Worm (Caenorhabditis elegans) whole organism, L4 larva: ENCODE results near the gene nyn-3.
A peak's percentile ranks its signal among the peaks of the same experiment; 100 is the strongest.

Experiments used
- D1046.2 ChIP-seq: fragments of 200-800 bp; sonication (Bioruptor generic); IDR thresholded peaks from 2 replicates; pipeline ENCODE4 v1.3.6; 2022; ENCODE audit warnings: missing genetic modification characterization, missing compliant biosample characterization
- F10B5.3 ChIP-seq: sonication (generic microtip); optimal IDR thresholded peaks from 2 replicates; lab custom pipeline; 2016; ENCODE audit warnings: mild to moderate bottlenecking, missing genetic modification characterization, missing compliant biosample characterization
- F26F4.8 ChIP-seq: fragments of 200-800 bp; sonication (Bioruptor generic); conservative IDR thresholded peaks from 2 replicates; pipeline ENCODE4 v1.3.6; 2022; ENCODE audit warnings: missing genetic modification characterization, missing compliant biosample characterization
- F37D6.2 ChIP-seq: sonication (generic microtip); optimal IDR thresholded peaks from 2 replicates; lab custom pipeline; 2016; ENCODE audit warnings: mild to moderate bottlenecking, missing genetic modification characterization, missing compliant biosample characterization
- R02D3.7 ChIP-seq: fragments of 150-350 bp; sonication (generic microtip); optimal IDR thresholded peaks from 3 replicates; lab custom pipeline; 2014; ENCODE audit warnings: missing biosample characterization, missing genetic modification characterization
- T20F7.1 ChIP-seq: fragments of 200-800 bp; sonication (Bioruptor generic); optimal IDR thresholded peaks from 2 replicates; lab custom pipeline; 2018; ENCODE audit warnings: mild to moderate bottlenecking, missing genetic modification characterization, missing compliant biosample characterization
- T26A8.4 ChIP-seq: fragments of 200-800 bp; sonication (Bioruptor generic); IDR thresholded peaks from 2 replicates; pipeline ENCODE4 v1.3.6; 2022; ENCODE audit warnings: missing genetic modification characterization, missing compliant biosample characterization
- Y105C5A.15 ChIP-seq: fragments of 200-800 bp; sonication (Bioruptor generic); IDR thresholded peaks from 2 replicates; pipeline ENCODE4 v1.3.6; 2022; ENCODE audit warnings: missing genetic modification characterization, missing compliant biosample characterization
- Y48G9A.11 ChIP-seq: fragments of 200-800 bp; sonication (Bioruptor generic); IDR thresholded peaks from 2 replicates; pipeline ENCODE4 v1.3.6; 2022; ENCODE audit warnings: missing genetic modification reagents, missing genetic modification characterization, missing compliant biosample characterization
- aha-1 ChIP-seq: fragments of 150-350 bp; peaks from one replicate; lab custom pipeline; 2014; ENCODE audit warnings: missing biosample characterization, missing genetic modification characterization
- ama-1 ChIP-seq: fragments of 150-350 bp; optimal IDR thresholded peaks from 2 replicates; lab custom pipeline; 2014; ENCODE audit warnings: inconsistent platforms, mixed read lengths
- arid-1 ChIP-seq: fragments of 200-800 bp; sonication (Bioruptor generic); conservative IDR thresholded peaks from 2 replicates; pipeline ENCODE4 v1.3.6; 2022; ENCODE audit warnings: missing genetic modification reagents, missing genetic modification characterization, missing compliant biosample characterization
- ceh-20 ChIP-seq: fragments of 200-800 bp; sonication (Bioruptor generic); IDR thresholded peaks from 2 replicates; pipeline ENCODE4 v1.3.6; 2022; ENCODE audit warnings: missing genetic modification reagents, missing genetic modification characterization, missing compliant biosample characterization
- ceh-28 ChIP-seq: fragments of 150-350 bp; optimal IDR thresholded peaks from 2 replicates; lab custom pipeline; 2014; ENCODE audit warnings: missing biosample characterization, missing genetic modification reagents, missing genetic modification characterization
- daf-12 ChIP-seq: fragments of 150-350 bp; optimal IDR thresholded peaks from 2 replicates; lab custom pipeline; 2014; ENCODE audit warnings: missing biosample characterization, missing genetic modification reagents, missing genetic modification characterization
- daf-16 ChIP-seq, 3 experiments: sonication (generic microtip); optimal IDR thresholded peaks; 2 replicates each; lab custom pipeline; 2016 to 2017; ENCODE audit warnings: missing genetic modification characterization in 3 of 3, missing genetic modification reagents in 3 of 3, mild to moderate bottlenecking in 2 of 3, missing compliant biosample characterization in 2 of 3, missing biosample characterization in 1 of 3, moderate library complexity in 1 of 3
- dpl-1 ChIP-seq: fragments of 150-350 bp; optimal IDR thresholded peaks from 2 replicates; lab custom pipeline; 2014; ENCODE audit warnings: missing biosample characterization, missing genetic modification reagents, missing genetic modification characterization
- dve-1 ChIP-seq: sonication (generic microtip); optimal IDR thresholded peaks from 2 replicates; lab custom pipeline; 2017; ENCODE audit warnings: antibody characterized with exemption, mild to moderate bottlenecking, missing genetic modification characterization, missing compliant biosample characterization; ENCODE audit not compliant: insufficient read depth
- egl-27 ChIP-seq: sonication (generic microtip); optimal IDR thresholded peaks from 3 replicates; lab custom pipeline; 2017; ENCODE audit warnings: missing biosample characterization, missing genetic modification reagents, missing genetic modification characterization
- fos-1 ChIP-seq: fragments of 150-350 bp; optimal IDR thresholded peaks from 2 replicates; lab custom pipeline; 2014; ENCODE audit warnings: missing biosample characterization, missing genetic modification characterization
- gei-8 ChIP-seq: fragments of 200-800 bp; sonication (Bioruptor generic); optimal IDR thresholded peaks from 2 replicates; lab custom pipeline; 2018; ENCODE audit warnings: mild to moderate bottlenecking, missing genetic modification characterization, missing compliant biosample characterization
- hif-1 ChIP-seq, 2 experiments: sonication (generic microtip); optimal IDR thresholded peaks; 2 replicates each; lab custom pipeline; 2016 to 2017; ENCODE audit warnings: missing compliant biosample characterization in 2 of 2, missing genetic modification characterization in 2 of 2, missing genetic modification reagents in 2 of 2, missing genotype in 2 of 2, mild to moderate bottlenecking in 1 of 2
- hlh-11 ChIP-seq: fragments of 200-800 bp; sonication (Bioruptor generic); optimal IDR thresholded peaks from 2 replicates; lab custom pipeline; 2018; ENCODE audit warnings: mild to moderate bottlenecking, missing genetic modification characterization, missing compliant biosample characterization
- hlh-30 ChIP-seq: sonication (generic microtip); optimal IDR thresholded peaks from 2 replicates; lab custom pipeline; 2017; ENCODE audit warnings: antibody characterized with exemption, mild to moderate bottlenecking, missing genetic modification characterization, missing compliant biosample characterization; ENCODE audit not compliant: insufficient read depth
- hmg-1.1 ChIP-seq: fragments of 200-800 bp; sonication (Bioruptor generic); IDR thresholded peaks from 2 replicates; pipeline ENCODE4 v1.3.6; 2022; ENCODE audit warnings: missing genetic modification reagents, missing genetic modification characterization, missing compliant biosample characterization
- lin-1 ChIP-seq: fragments of 200-800 bp; sonication (Bioruptor generic); IDR thresholded peaks from 2 replicates; pipeline ENCODE4 v1.3.6; 2022; ENCODE audit warnings: missing genetic modification reagents, missing genetic modification characterization, missing compliant biosample characterization
- lin-29 ChIP-seq: fragments of 200-800 bp; sonication (Bioruptor generic); IDR thresholded peaks from 2 replicates; pipeline ENCODE4 v1.3.6; 2022; ENCODE audit warnings: missing genetic modification reagents, missing genetic modification characterization, missing compliant biosample characterization
- lin-38 ChIP-seq: fragments of 200-800 bp; sonication (Bioruptor generic); IDR thresholded peaks from 2 replicates; pipeline ENCODE4 v1.3.6; 2022; ENCODE audit warnings: missing genetic modification reagents, missing genetic modification characterization, missing compliant biosample characterization
- lin-39 ChIP-seq: fragments of 150-350 bp; optimal IDR thresholded peaks from 2 replicates; lab custom pipeline; 2014; ENCODE audit warnings: missing biosample characterization, missing genetic modification reagents, missing genetic modification characterization
- madf-9 ChIP-seq: fragments of 200-800 bp; sonication (Bioruptor generic); conservative IDR thresholded peaks from 2 replicates; pipeline ENCODE4 v1.3.6; 2022; ENCODE audit warnings: missing genetic modification reagents, missing genetic modification characterization, missing compliant biosample characterization
- mep-1 ChIP-seq: fragments of 150-350 bp; sonication (generic microtip); optimal IDR thresholded peaks from 3 replicates; lab custom pipeline; 2014; ENCODE audit warnings: missing biosample characterization, missing genetic modification characterization
- mes-2 ChIP-seq: sonication (generic microtip); optimal IDR thresholded peaks from 2 replicates; lab custom pipeline; 2016; ENCODE audit warnings: missing genotype, mild to moderate bottlenecking, missing genetic modification characterization, missing compliant biosample characterization; ENCODE audit not compliant: poor library complexity, severe bottlenecking
- nhr-10 ChIP-seq: fragments of 150-350 bp; optimal IDR thresholded peaks from 2 replicates; lab custom pipeline; 2014; ENCODE audit warnings: missing biosample characterization, missing genetic modification characterization
- nhr-102 ChIP-seq: sonication (generic microtip); optimal IDR thresholded peaks from 2 replicates; lab custom pipeline; 2016; ENCODE audit warnings: mild to moderate bottlenecking, missing genetic modification characterization, moderate library complexity, missing compliant biosample characterization
- nhr-25 ChIP-seq: sonication (generic microtip); optimal IDR thresholded peaks from 2 replicates; lab custom pipeline; 2017; ENCODE audit warnings: missing genetic modification characterization, mild to moderate bottlenecking, missing compliant biosample characterization, antibody characterized with exemption, moderate library complexity, borderline replicate concordance; ENCODE audit not compliant: insufficient read depth
- nhr-28 ChIP-seq: fragments of 150-350 bp; optimal IDR thresholded peaks from 2 replicates; lab custom pipeline; 2014; ENCODE audit warnings: missing biosample characterization, missing genetic modification characterization
- nhr-41 ChIP-seq: fragments of 200-800 bp; sonication (Bioruptor generic); IDR thresholded peaks from 2 replicates; pipeline ENCODE4 v1.3.6; 2022; ENCODE audit warnings: missing genetic modification reagents, missing genetic modification characterization, missing compliant biosample characterization
- nhr-48 ChIP-seq: sonication (generic microtip); optimal IDR thresholded peaks from 2 replicates; lab custom pipeline; 2016; ENCODE audit warnings: mild to moderate bottlenecking, missing genetic modification characterization, missing compliant biosample characterization
- nhr-76 ChIP-seq: fragments of 150-350 bp; optimal IDR thresholded peaks from 2 replicates; lab custom pipeline; 2014; ENCODE audit warnings: missing biosample characterization, missing genetic modification characterization
- php-3 ChIP-seq: fragments of 200-800 bp; sonication (Bioruptor generic); IDR thresholded peaks from 2 replicates; pipeline ENCODE4 v1.3.6; 2022; ENCODE audit warnings: missing genetic modification reagents, missing genetic modification characterization, missing compliant biosample characterization
- rbr-2 ChIP-seq: sonication (generic microtip); optimal IDR thresholded peaks from 2 replicates; lab custom pipeline; 2016; ENCODE audit warnings: missing genotype, missing genetic modification characterization, missing compliant biosample characterization
- saeg-2 ChIP-seq: fragments of 200-800 bp; sonication (Bioruptor generic); IDR thresholded peaks from 2 replicates; pipeline ENCODE4 v1.3.6; 2022; ENCODE audit warnings: missing genetic modification reagents, missing genetic modification characterization, missing compliant biosample characterization
- skn-1 ChIP-seq: fragments of 150-350 bp; optimal IDR thresholded peaks from 2 replicates; lab custom pipeline; 2014; ENCODE audit warnings: missing biosample characterization, missing genetic modification characterization
- tra-1 ChIP-seq: fragments of 200-800 bp; sonication (Bioruptor generic); IDR thresholded peaks from 2 replicates; pipeline ENCODE4 v1.3.6; 2022; ENCODE audit warnings: missing genetic modification reagents, missing genetic modification characterization, missing compliant biosample characterization
- unc-130 ChIP-seq: sonication (generic microtip); optimal IDR thresholded peaks from 2 replicates; lab custom pipeline; 2016; ENCODE audit warnings: missing genetic modification reagents, missing genetic modification characterization, missing compliant biosample characterization
- unc-62 ChIP-seq, 3 experiments: fragments of 150-350 bp in 1 of 3; sonication (generic microtip); optimal IDR thresholded peaks in 2 of 3; peaks in 1 of 3; 1 replicate in 1 of 3; 2 replicates in 2 of 3; lab custom pipeline; 2014 to 2017; ENCODE audit warnings: missing biosample characterization in 3 of 3, missing genetic modification characterization in 3 of 3, missing genetic modification reagents in 3 of 3, missing genotype in 1 of 3
- vab-7 ChIP-seq: fragments of 200-800 bp; sonication (Bioruptor generic); IDR thresholded peaks from 2 replicates; pipeline ENCODE4 v1.3.6; 2022; ENCODE audit warnings: missing genetic modification reagents, missing genetic modification characterization, missing compliant biosample characterization

Gene nyn-3

ce11 chrII:6331222-6331830, 38.9 kb upstream of the nyn-3 start, which contains the start of gene set-4 (continued):
- TF ChIP-seq hlh-11 (tag; lab: Kevin White, UChicago) (peak; percentile 96), unc-130 (peak; percentile 48), php-3 (GFP tag; lab: Robert Waterston, UW) (0 out of 2 replicates have a peak, but pooled peaks have one; percentile 20), skn-1 (tag; lab: Kevin White, UChicago) (no peak), nhr-41 (peak; percentile 22; the same call in 1 of the 2 replicates), R02D3.7 (tag; lab: Kevin White, UChicago) (no peak), vab-7 (GFP tag; lab: Robert Waterston, UW) (0 out of 2 replicates have a peak, but pooled peaks have one; percentile 29), nhr-102 (peak; percentile 87), Y105C5A.15 (no peak), Y48G9A.11 (no peak), daf-12 (tag; lab: Kevin White, UChicago) (no peak), T20F7.1 (peak; percentile 85), gei-8 (peak; percentile 35), lin-29 (GFP tag; lab: Robert Waterston, UW) (0 out of 2 replicates have a peak, but pooled peaks have one; percentile 20), nhr-25 (tag; lab: Kevin White, UChicago) (peak; percentile 85), dpl-1 (GFP tag; lab: Kevin White, UChicago) (peak; percentile 88), lin-38 (GFP tag; lab: Robert Waterston, UW) (peak; percentile 90), saeg-2 (no peak), egl-27 (tag; lab: Kevin White, UChicago) (no peak), hmg-1.1 (GFP tag; lab: Robert Waterston, UW) (peak; percentile 88), ceh-28 (peak; percentile 29), nhr-48 (tag; lab: Kevin White, UChicago) (peak; percentile 71), rbr-2 (tag; lab: Kevin White, UChicago) (peak; percentile 96), D1046.2 (GFP tag; lab: Robert Waterston, UW) (no peak), lin-1 (GFP tag; lab: Robert Waterston, UW) (peak; percentile 82; the same call in 1 of the 2 replicates), fos-1 (tag; lab: Kevin White, UChicago) (no peak), T26A8.4 (GFP tag; lab: Robert Waterston, UW) (peak; percentile 88), arid-1 (GFP tag; lab: Robert Waterston, UW) (peak; percentile 37; the same call in 1 of the 2 replicates), F37D6.2 (peak; percentile 90), mes-2 (peak; percentile 89), madf-9 (GFP tag; lab: Robert Waterston, UW) (peak; percentile 64; the same call in 1 of the 2 replicates), mep-1 (tag; lab: Kevin White, UChicago) (peak; percentile 96), nhr-10 (tag; lab: Kevin White, UChicago) (peak; percentile 23), ceh-20 (GFP tag; lab: Robert Waterston, UW) (peak; percentile 88), F10B5.3 (tag; lab: Kevin White, UChicago) (peak; percentile 41), nhr-76 (tag; lab: Kevin White, UChicago) (no peak)

ce11 chrII:6328672-6329071, 36.2 kb upstream of the nyn-3 start:
- TF ChIP-seq hif-1 (tag; optimal IDR thresholded peaks at IDR 0.05; lab: Kevin White, UChicago): peak in 1 of 2 experiments; percentile 16
- peak; percentile 73 for TF ChIP-seq lin-1 (GFP tag; lab: Robert Waterston, UW)
- TF ChIP-seq hlh-30 (tag; lab: Kevin White, UChicago): peak; percentile 13
- TF ChIP-seq ama-1: peak; percentile 43
- TF ChIP-seq nhr-48 (tag; lab: Kevin White, UChicago): peak; percentile 59
- peak in 1 of 2 experiments; percentile 9 for TF ChIP-seq daf-16 (GFP tag; optimal IDR thresholded peaks at IDR 0.05; lab: Kevin White, UChicago)
- peak; percentile 62 for TF ChIP-seq daf-16 (tag; optimal IDR thresholded peaks at IDR 0.05; lab: Kevin White, UChicago)
- TF ChIP-seq aha-1: peak; percentile 53
- peak in 1 of 2 experiments; percentile 71 for TF ChIP-seq unc-62 (GFP tag; optimal IDR thresholded peaks at IDR 0.05 in 1 of 2; lab: Kevin White, UChicago)
- no peak for TF ChIP-seq unc-62 (tag; optimal IDR thresholded peaks at IDR 0.05; lab: Kevin White, UChicago)
- peak; percentile 97 for TF ChIP-seq nhr-28 (tag; lab: Kevin White, UChicago)
- no peak for TF ChIP-seq lin-38 (GFP tag; lab: Robert Waterston, UW)
- peak; percentile 9 for TF ChIP-seq T20F7.1
- no peak for TF ChIP-seq hmg-1.1 (GFP tag; lab: Robert Waterston, UW)
- TF ChIP-seq nhr-10 (tag; lab: Kevin White, UChicago): peak; percentile 58
- TF ChIP-seq php-3 (GFP tag; lab: Robert Waterston, UW): peak; percentile 76
- TF ChIP-seq ceh-28: no peak
- TF ChIP-seq dve-1 (tag; lab: Kevin White, UChicago): peak; percentile 82
- peak; percentile 80 for TF ChIP-seq tra-1
- no peak for TF ChIP-seq F26F4.8 (GFP tag; lab: Robert Waterston, UW)
- TF ChIP-seq ceh-20 (GFP tag; lab: Robert Waterston, UW): peak; percentile 41; the same call in 1 of the 2 replicates
- no peak for TF ChIP-seq lin-39 (tag; lab: Kevin White, UChicago)
- TF ChIP-seq nhr-41: no peak
